Worm (Caenorhabditis elegans) whole organism, young adult: ENCODE data around the gene F02D10.6.
"Not testable (repeated sequence)": the region's sequence is repeated elsewhere in the genome, so short reads cannot be mapped to it uniquely, and the experiment has no call there.

Experiments used
- B0035.1 ChIP-seq: sonication (generic microtip); optimal IDR thresholded peaks from 2 replicates; lab custom pipeline; 2016; ENCODE audit warnings: missing genetic modification characterization, mild to moderate bottlenecking, missing compliant biosample characterization, missing genotype, missing genetic modification reagents
- F39B2.1 ChIP-seq: fragments of 200-800 bp; sonication (Bioruptor generic); IDR thresholded peaks from 2 replicates; pipeline ENCODE4 v1.3.6; 2022; ENCODE audit warnings: missing genetic modification reagents, missing genetic modification characterization, missing compliant biosample characterization
- F55B11.4 ChIP-seq: sonication (generic microtip); optimal IDR thresholded peaks from 2 replicates; lab custom pipeline; 2016; ENCODE audit warnings: missing compliant biosample characterization, missing genetic modification characterization, borderline replicate concordance; ENCODE audit not compliant: insufficient read depth
- F57A8.1 ChIP-seq: fragments of 200-800 bp; sonication (Bioruptor generic); optimal IDR thresholded peaks from 2 replicates; lab custom pipeline; 2018; ENCODE audit warnings: mild to moderate bottlenecking, missing genetic modification characterization, moderate library complexity, missing compliant biosample characterization
- Y53G8AR.9 ChIP-seq: fragments of 200-800 bp; sonication (Bioruptor generic); conservative IDR thresholded peaks from 2 replicates; pipeline ENCODE4 v1.3.6; 2022; ENCODE audit warnings: missing genetic modification reagents, missing genetic modification characterization, missing compliant biosample characterization
- Y56A3A.18 ChIP-seq: fragments of 200-800 bp; sonication (Bioruptor generic); IDR thresholded peaks from 2 replicates; pipeline ENCODE4 v1.3.6; 2022; ENCODE audit warnings: missing genetic modification reagents, missing genetic modification characterization, missing compliant biosample characterization
- Y79H2A.3 ChIP-seq: fragments of 200-800 bp; sonication (Bioruptor generic); conservative IDR thresholded peaks from 2 replicates; pipeline ENCODE4 v1.3.6; 2022; ENCODE audit warnings: missing genetic modification reagents, missing genetic modification characterization, missing compliant biosample characterization
- aptf-2 ChIP-seq: fragments of 200-800 bp; sonication (Bioruptor generic); conservative IDR thresholded peaks from 2 replicates; pipeline ENCODE4 v1.3.6; 2022; ENCODE audit warnings: missing genetic modification reagents, missing genetic modification characterization, missing compliant biosample characterization
- athp-1 ChIP-seq: sonication (generic microtip); optimal IDR thresholded peaks from 2 replicates; lab custom pipeline; 2017; ENCODE audit warnings: mild to moderate bottlenecking, missing genetic modification characterization, missing compliant biosample characterization
- attf-5 ChIP-seq: fragments of 200-800 bp; sonication (Bioruptor generic); optimal IDR thresholded peaks from 2 replicates; lab custom pipeline; 2018; ENCODE audit warnings: mild to moderate bottlenecking, missing genetic modification characterization, missing compliant biosample characterization
- cebp-1 ChIP-seq, 2 experiments: fragments of 200-800 bp in 1 of 2; sonication (Bioruptor generic) in 1 of 2; sonication (generic microtip) in 1 of 2; IDR thresholded peaks in 1 of 2; optimal IDR thresholded peaks in 1 of 2; 2 replicates each; pipeline versions ENCODE4 v1.3.6 to Lab custom; 2017 to 2022; ENCODE audit warnings: missing compliant biosample characterization in 2 of 2, missing genetic modification characterization in 2 of 2, mild to moderate bottlenecking in 1 of 2, missing genetic modification reagents in 1 of 2, moderate library complexity in 1 of 2
- ceh-40 ChIP-seq: fragments of 200-800 bp; sonication (Bioruptor generic); IDR thresholded peaks from 2 replicates; pipeline ENCODE4 v1.3.6; 2022; ENCODE audit warnings: missing genetic modification characterization, missing compliant biosample characterization
- ceh-79 ChIP-seq: sonication (generic microtip); optimal IDR thresholded peaks from 2 replicates; lab custom pipeline; 2017; ENCODE audit warnings: mild to moderate bottlenecking, missing genetic modification characterization, missing compliant biosample characterization
- die-1 ChIP-seq: sonication (generic microtip); optimal IDR thresholded peaks from 2 replicates; lab custom pipeline; 2016; ENCODE audit warnings: missing genotype, mild to moderate bottlenecking, missing genetic modification characterization, missing compliant biosample characterization
- dpl-1 ChIP-seq: fragments of 150-350 bp; optimal IDR thresholded peaks from 2 replicates; lab custom pipeline; 2014; ENCODE audit warnings: missing biosample characterization, missing genetic modification reagents, missing genetic modification characterization
- egrh-3 ChIP-seq: fragments of 200-800 bp; sonication (Bioruptor generic); IDR thresholded peaks from 2 replicates; pipeline ENCODE4 v1.3.6; 2022; ENCODE audit warnings: missing genetic modification reagents, missing genetic modification characterization, missing compliant biosample characterization
- fkh-3 ChIP-seq: sonication (generic microtip); optimal IDR thresholded peaks from 2 replicates; lab custom pipeline; 2016; ENCODE audit warnings: mild to moderate bottlenecking, missing genetic modification characterization, missing compliant biosample characterization
- gei-17 ChIP-seq: fragments of 200-800 bp; sonication (Bioruptor generic); optimal IDR thresholded peaks from 2 replicates; lab custom pipeline; 2018; ENCODE audit warnings: mild to moderate bottlenecking, missing genetic modification characterization, missing compliant biosample characterization
- hlh-12 ChIP-seq: sonication (generic microtip); optimal IDR thresholded peaks from 2 replicates; lab custom pipeline; 2016; ENCODE audit warnings: missing genetic modification characterization, missing compliant biosample characterization
- hrde-1 ChIP-seq: sonication (generic microtip); optimal IDR thresholded peaks from 2 replicates; lab custom pipeline; 2016; ENCODE audit warnings: missing genetic modification characterization, mild to moderate bottlenecking, missing compliant biosample characterization, moderate library complexity, missing genotype, missing genetic modification reagents, borderline replicate concordance
- let-526 ChIP-seq: fragments of 200-800 bp; sonication (Bioruptor generic); IDR thresholded peaks from 2 replicates; pipeline ENCODE4 v1.3.6; 2022; ENCODE audit warnings: missing genetic modification reagents, missing genetic modification characterization, missing compliant biosample characterization
- lir-1 ChIP-seq: fragments of 200-800 bp; sonication (Bioruptor generic); conservative IDR thresholded peaks from 2 replicates; pipeline ENCODE4 v1.3.6; 2022; ENCODE audit warnings: missing genetic modification reagents, missing genetic modification characterization, missing compliant biosample characterization
- lsl-1 ChIP-seq: fragments of 200-800 bp; sonication (Bioruptor generic); optimal IDR thresholded peaks from 2 replicates; lab custom pipeline; 2018; ENCODE audit warnings: mild to moderate bottlenecking, missing genetic modification characterization, moderate library complexity, missing compliant biosample characterization
- lsy-27 ChIP-seq: sonication (generic microtip); optimal IDR thresholded peaks from 2 replicates; lab custom pipeline; 2017; ENCODE audit warnings: missing genetic modification characterization, mild to moderate bottlenecking, missing compliant biosample characterization, antibody characterized with exemption, missing genotype, borderline replicate concordance; ENCODE audit not compliant: insufficient read depth
- madf-8 ChIP-seq: fragments of 200-800 bp; sonication (Bioruptor generic); conservative IDR thresholded peaks from 2 replicates; pipeline ENCODE4 v1.3.6; 2022; ENCODE audit warnings: missing genetic modification reagents, missing genetic modification characterization, missing compliant biosample characterization
- mcd-1 ChIP-seq: fragments of 200-800 bp; sonication (Bioruptor generic); IDR thresholded peaks from 2 replicates; pipeline ENCODE4 v1.3.6; 2022; ENCODE audit warnings: missing genetic modification reagents, missing genetic modification characterization, missing compliant biosample characterization
- nhr-27 ChIP-seq: fragments of 200-800 bp; sonication (Bioruptor generic); optimal IDR thresholded peaks from 2 replicates; lab custom pipeline; 2018; ENCODE audit warnings: mild to moderate bottlenecking, missing genetic modification characterization, moderate library complexity, missing compliant biosample characterization
- nhr-80 ChIP-seq: sonication (generic microtip); optimal IDR thresholded peaks from 2 replicates; lab custom pipeline; 2016; ENCODE audit warnings: missing genetic modification characterization, missing compliant biosample characterization
- pbrm-1 ChIP-seq: fragments of 200-800 bp; sonication (Bioruptor generic); IDR thresholded peaks from 2 replicates; pipeline ENCODE4 v1.3.6; 2022; ENCODE audit warnings: missing genetic modification reagents, missing genetic modification characterization, missing compliant biosample characterization
- rcor-1 ChIP-seq: fragments of 200-800 bp; sonication (Bioruptor generic); IDR thresholded peaks from 2 replicates; pipeline ENCODE4 v1.3.6; 2022; ENCODE audit warnings: missing genetic modification reagents, missing genetic modification characterization, missing compliant biosample characterization
- rec-8 ChIP-seq, 2 experiments: sonication (generic microtip); optimal IDR thresholded peaks; 2 replicates each; lab custom pipeline; 2016; ENCODE audit warnings: mild to moderate bottlenecking in 2 of 2, missing genetic modification characterization in 2 of 2, missing genetic modification reagents in 2 of 2, missing genotype in 2 of 2, missing biosample characterization in 1 of 2, missing compliant biosample characterization in 1 of 2, moderate library complexity in 1 of 2
- repo-1 ChIP-seq: sonication (generic microtip); optimal IDR thresholded peaks from 2 replicates; lab custom pipeline; 2017; ENCODE audit warnings: mild to moderate bottlenecking, missing genetic modification characterization, missing compliant biosample characterization
- sdz-38 ChIP-seq: sonication (generic microtip); optimal IDR thresholded peaks from 2 replicates; lab custom pipeline; 2016; ENCODE audit warnings: missing genotype, missing genetic modification characterization, missing compliant biosample characterization
- sea-2 ChIP-seq: fragments of 200-800 bp; sonication (Bioruptor generic); IDR thresholded peaks from 2 replicates; pipeline ENCODE4 v1.3.6; 2022; ENCODE audit warnings: missing genetic modification characterization, missing compliant biosample characterization
- snpc-1.1 ChIP-seq: sonication (generic microtip); optimal IDR thresholded peaks from 2 replicates; lab custom pipeline; 2017; ENCODE audit warnings: missing genetic modification characterization, mild to moderate bottlenecking, missing compliant biosample characterization, antibody characterized with exemption, moderate library complexity, missing genotype, missing genetic modification reagents; ENCODE audit not compliant: insufficient read depth
- snpc-1.3 ChIP-seq: sonication (generic microtip); optimal IDR thresholded peaks from 2 replicates; lab custom pipeline; 2017; ENCODE audit warnings: missing genetic modification characterization, mild to moderate bottlenecking, missing compliant biosample characterization, antibody characterized with exemption, moderate library complexity, missing genotype, missing genetic modification reagents; ENCODE audit not compliant: insufficient read depth
- snpc-4 ChIP-seq, 5 experiments: fragments of 150-350 bp in 1 of 5; sonication (generic microtip) in 4 of 5; optimal IDR thresholded peaks; 2 replicates each; lab custom pipeline; 2014 to 2018; ENCODE audit warnings: missing genetic modification characterization in 5 of 5, missing biosample characterization in 3 of 5, antibody characterized with exemption in 2 of 5, mild to moderate bottlenecking in 2 of 5, missing compliant biosample characterization in 2 of 5, missing genotype in 2 of 5, moderate library complexity in 2 of 5, missing genetic modification reagents in 1 of 5
- sptf-2 ChIP-seq: fragments of 200-800 bp; sonication (Bioruptor generic); optimal IDR thresholded peaks from 2 replicates; lab custom pipeline; 2018; ENCODE audit warnings: mild to moderate bottlenecking, missing genetic modification characterization, missing compliant biosample characterization
- tbp1 ChIP-seq: fragments of 200-800 bp; sonication (Bioruptor generic); optimal IDR thresholded peaks from 2 replicates; lab custom pipeline; 2018; ENCODE audit warnings: mild to moderate bottlenecking, missing genetic modification characterization, missing compliant biosample characterization
- unc-130 ChIP-seq: sonication (generic microtip); optimal IDR thresholded peaks from 2 replicates; lab custom pipeline; 2016; ENCODE audit warnings: missing genetic modification reagents, missing genetic modification characterization, missing compliant biosample characterization
- unc-62 ChIP-seq: fragments of 150-350 bp; optimal IDR thresholded peaks from 2 replicates; lab custom pipeline; 2014; ENCODE audit warnings: missing biosample characterization, missing genetic modification reagents, missing genetic modification characterization
- ztf-28 ChIP-seq: fragments of 200-800 bp; sonication (Bioruptor generic); IDR thresholded peaks from 2 replicates; pipeline ENCODE4 v1.3.6; 2022; ENCODE audit warnings: missing genetic modification reagents, missing genetic modification characterization, missing compliant biosample characterization

Gene F02D10.6

ce11 chrX:13462519-13462918 is 11.0 kb upstream of the F02D10.6 start, which contains the start of gene F02D10.3:
Gene F02D10.3, minus strand, starts transcription at chrX:13462619.
- TF ChIP-seq fkh-3 (tag; lab: Kevin White, UChicago) (no peak), F55B11.4 (tag; lab: Kevin White, UChicago) (no peak), hlh-12 (tag; lab: Kevin White, UChicago) (no peak), ceh-40 (GFP tag; lab: Robert Waterston, UW) (no peak), ztf-28 (GFP tag; lab: Robert Waterston, UW) (no peak)

ce11 chrX:13456442-13456841 is 5.0 kb upstream of the F02D10.6 start, which contains the start of gene flr-1:
Gene flr-1, minus strand, starts transcription at chrX:13456542.
- TF ChIP-seq sea-2 (no peak), F39B2.1 (GFP tag; lab: Robert Waterston, UW) (no peak), sdz-38 (tag; lab: Kevin White, UChicago) (no peak), Y79H2A.3 (GFP tag; lab: Robert Waterston, UW) (no peak), madf-8 (no peak), unc-62 (no peak), lsl-1 (GFP tag; lab: Kevin White, UChicago) (no peak), snpc-1.1 (tag; lab: Kevin White, UChicago) (no peak), aptf-2 (GFP tag; lab: Robert Waterston, UW) (no peak), lsy-27 (no peak), nhr-80 (tag; lab: Kevin White, UChicago) (no peak), lir-1 (GFP tag; lab: Robert Waterston, UW) (no peak), B0035.1 (tag; lab: Kevin White, UChicago) (no peak), F57A8.1 (GFP tag; lab: Kevin White, UChicago) (no peak), mcd-1 (GFP tag; lab: Robert Waterston, UW) (no peak), hrde-1 (tag; lab: Kevin White, UChicago) (no peak), sptf-2 (no peak)

ce11 chrX:13448665-13449099 is 2.8 kb downstream of the F02D10.6 start:
- peak; percentile 83 for TF ChIP-seq Y56A3A.18 (GFP tag; lab: Robert Waterston, UW)
- peak; percentile 51 for TF ChIP-seq nhr-27
- peak; percentile 77 for TF ChIP-seq rcor-1 (GFP tag; lab: Robert Waterston, UW)
- TF ChIP-seq Y53G8AR.9 (GFP tag; lab: Robert Waterston, UW): peak; percentile 80
- TF ChIP-seq ceh-79 (tag; lab: Kevin White, UChicago): peak; percentile 19
- TF ChIP-seq unc-130 (GFP tag; lab: Kevin White, UChicago): peak; percentile 14
- peak; percentile 72 for TF ChIP-seq fkh-3 (tag; lab: Kevin White, UChicago)
- TF ChIP-seq let-526 (GFP tag; lab: Robert Waterston, UW): peak; percentile 56; the same call in 1 of the 2 replicates
- TF ChIP-seq pbrm-1 (GFP tag; lab: Robert Waterston, UW): peak; percentile 92
- TF ChIP-seq snpc-1.3 (tag; lab: Kevin White, UChicago): peak; percentile 73
- peak; percentile 66 for TF ChIP-seq snpc-4 (GFP tag; optimal IDR thresholded peaks at IDR 0.05; lab: Kevin White, UChicago)
- TF ChIP-seq snpc-4 (tag; optimal IDR thresholded peaks at IDR 0.05; lab: Kevin White, UChicago): peak in 3 of 4 experiments; percentile 68 to 80 (median 80)
- peak; percentile 77 to 79 for TF ChIP-seq rec-8 (tag; optimal IDR thresholded peaks at IDR 0.05; lab: Kevin White, UChicago)
- TF ChIP-seq gei-17 (GFP tag; lab: Kevin White, UChicago): peak; percentile 79
- TF ChIP-seq die-1 (tag; lab: Kevin White, UChicago): peak; percentile 95
- TF ChIP-seq athp-1 (tag; lab: Kevin White, UChicago): peak; percentile 77
- TF ChIP-seq lsy-27: peak; percentile 56
- TF ChIP-seq attf-5 (GFP tag; lab: Kevin White, UChicago): peak; percentile 74
- peak; percentile 85 for TF ChIP-seq repo-1
- TF ChIP-seq lir-1 (GFP tag; lab: Robert Waterston, UW): peak; percentile 48; the same call in 1 of the 2 replicates
- peak; percentile 13 for TF ChIP-seq dpl-1 (GFP tag; lab: Kevin White, UChicago)
- 0 out of 2 replicates have a peak, but pooled peaks have one; percentile 21 for TF ChIP-seq ztf-28 (GFP tag; lab: Robert Waterston, UW)
- TF ChIP-seq B0035.1 (tag; lab: Kevin White, UChicago): peak; percentile 86
- TF ChIP-seq F57A8.1 (GFP tag; lab: Kevin White, UChicago): peak; percentile 78
- peak; percentile 47; the same call in 1 of the 2 replicates for TF ChIP-seq egrh-3 (GFP tag; lab: Robert Waterston, UW)
- peak; percentile 93 for TF ChIP-seq tbp1 (GFP tag; lab: Kevin White, UChicago)
- TF ChIP-seq cebp-1 (GFP tag; IDR thresholded peaks at IDR 0.05; lab: Robert Waterston, UW): peak; percentile 51
- TF ChIP-seq cebp-1 (tag; optimal IDR thresholded peaks at IDR 0.05; lab: Kevin White, UChicago): not testable (repeated sequence)
